Worm (Caenorhabditis elegans) whole organism, early embryonic: ENCODE data around the gene unc-98.

Source experiments
- B0310.2 ChIP-seq: sonication (generic microtip); optimal IDR thresholded peaks from 2 replicates; lab custom pipeline; 2016; ENCODE audit warnings: mild to moderate bottlenecking, missing genetic modification characterization, missing compliant biosample characterization
- aly-1 ChIP-seq: sonication (generic microtip); optimal IDR thresholded peaks from 2 replicates; lab custom pipeline; 2016; ENCODE audit warnings: missing genetic modification characterization, missing compliant biosample characterization
- ama-1 ChIP-seq: fragments of 150-350 bp; optimal IDR thresholded peaks from 2 replicates; lab custom pipeline; 2014
- ceh-13 ChIP-seq: fragments of 200-800 bp; sonication (Bioruptor generic); optimal IDR thresholded peaks from 2 replicates; lab custom pipeline; 2018; ENCODE audit warnings: mild to moderate bottlenecking, missing genetic modification characterization, missing compliant biosample characterization
- ceh-36 ChIP-seq: sonication (generic microtip); optimal IDR thresholded peaks from 2 replicates; lab custom pipeline; 2016; ENCODE audit warnings: missing genetic modification characterization, inconsistent platforms, missing compliant biosample characterization
- ets-7 ChIP-seq: sonication (generic microtip); optimal IDR thresholded peaks from 2 replicates; lab custom pipeline; 2016; ENCODE audit warnings: missing genotype, missing genetic modification characterization, missing compliant biosample characterization
- hmbx-1 ChIP-seq: sonication (generic microtip); optimal IDR thresholded peaks from 2 replicates; lab custom pipeline; 2016; ENCODE audit warnings: mild to moderate bottlenecking, missing genetic modification characterization, missing compliant biosample characterization
- hmg-4 ChIP-seq: fragments of 200-800 bp; sonication (Bioruptor generic); optimal IDR thresholded peaks from 2 replicates; lab custom pipeline; 2018; ENCODE audit warnings: mild to moderate bottlenecking, missing genetic modification characterization, missing compliant biosample characterization
- hnd-1 ChIP-seq: sonication (generic microtip); optimal IDR thresholded peaks from 2 replicates; lab custom pipeline; 2016; ENCODE audit warnings: missing genetic modification characterization, missing compliant biosample characterization
- pes-1 ChIP-seq: fragments of 200-800 bp; sonication (Bioruptor generic); IDR thresholded peaks from 2 replicates; pipeline ENCODE4 v1.3.6; 2022; ENCODE audit warnings: missing genetic modification reagents, missing genetic modification characterization, missing compliant biosample characterization
- scrt-1 ChIP-seq: fragments of 200-800 bp; sonication (Bioruptor generic); IDR thresholded peaks from 2 replicates; pipeline ENCODE4 v1.3.6; 2022; ENCODE audit warnings: missing genetic modification characterization, missing compliant biosample characterization
- sea-1 ChIP-seq: fragments of 200-800 bp; sonication (Bioruptor generic); conservative IDR thresholded peaks from 2 replicates; pipeline ENCODE4 v1.3.6; 2022; ENCODE audit warnings: missing genetic modification characterization, missing compliant biosample characterization
- tbx-11 ChIP-seq: fragments of 200-800 bp; sonication (Bioruptor generic); IDR thresholded peaks from 2 replicates; pipeline ENCODE4 v1.3.6; 2022; ENCODE audit warnings: missing genetic modification characterization, missing compliant biosample characterization
- tbx-37 ChIP-seq: fragments of 200-800 bp; sonication (Bioruptor generic); conservative IDR thresholded peaks from 2 replicates; pipeline ENCODE4 v1.3.6; 2022; ENCODE audit warnings: missing genetic modification reagents, missing genetic modification characterization, missing compliant biosample characterization
- tra-4 ChIP-seq: sonication (generic microtip); optimal IDR thresholded peaks from 2 replicates; lab custom pipeline; 2017; ENCODE audit warnings: missing genetic modification characterization, missing compliant biosample characterization

unc-98 gene

ce11 chrX:7523799-7524198 lies 49.6 kb downstream of the unc-98 start:
- TF ChIP-seq scrt-1 (no peak), tbx-11 (GFP tag; lab: Robert Waterston, UW) (no peak), aly-1 (tag; lab: Kevin White, UChicago) (no peak), ceh-13 (GFP tag; lab: Kevin White, UChicago) (no peak), tbx-37 (GFP tag; lab: Robert Waterston, UW) (no peak), pes-1 (GFP tag; lab: Robert Waterston, UW) (no peak), hmbx-1 (no peak), ama-1 (lab: Kevin White, UChicago) (no peak), sea-1 (GFP tag; lab: Robert Waterston, UW) (no peak), B0310.2 (no peak), ets-7 (tag; lab: Kevin White, UChicago) (no peak), hmg-4 (no peak), ceh-36 (tag; lab: Kevin White, UChicago) (no peak), tra-4 (tag; lab: Kevin White, UChicago) (no peak), hnd-1 (tag; lab: Kevin White, UChicago) (no peak)

ce11 chrX:7522595-7522994 lies 50.8 kb downstream of the unc-98 start:
- TF ChIP-seq pes-1 (GFP tag; lab: Robert Waterston, UW), result no peak
- TF ChIP-seq scrt-1, result 0 out of 2 replicates have a peak, but pooled peaks have one; percentile 40
